ENCODE assay signal across 4 fruit fly cellular contexts in the genomic region with DNA sequence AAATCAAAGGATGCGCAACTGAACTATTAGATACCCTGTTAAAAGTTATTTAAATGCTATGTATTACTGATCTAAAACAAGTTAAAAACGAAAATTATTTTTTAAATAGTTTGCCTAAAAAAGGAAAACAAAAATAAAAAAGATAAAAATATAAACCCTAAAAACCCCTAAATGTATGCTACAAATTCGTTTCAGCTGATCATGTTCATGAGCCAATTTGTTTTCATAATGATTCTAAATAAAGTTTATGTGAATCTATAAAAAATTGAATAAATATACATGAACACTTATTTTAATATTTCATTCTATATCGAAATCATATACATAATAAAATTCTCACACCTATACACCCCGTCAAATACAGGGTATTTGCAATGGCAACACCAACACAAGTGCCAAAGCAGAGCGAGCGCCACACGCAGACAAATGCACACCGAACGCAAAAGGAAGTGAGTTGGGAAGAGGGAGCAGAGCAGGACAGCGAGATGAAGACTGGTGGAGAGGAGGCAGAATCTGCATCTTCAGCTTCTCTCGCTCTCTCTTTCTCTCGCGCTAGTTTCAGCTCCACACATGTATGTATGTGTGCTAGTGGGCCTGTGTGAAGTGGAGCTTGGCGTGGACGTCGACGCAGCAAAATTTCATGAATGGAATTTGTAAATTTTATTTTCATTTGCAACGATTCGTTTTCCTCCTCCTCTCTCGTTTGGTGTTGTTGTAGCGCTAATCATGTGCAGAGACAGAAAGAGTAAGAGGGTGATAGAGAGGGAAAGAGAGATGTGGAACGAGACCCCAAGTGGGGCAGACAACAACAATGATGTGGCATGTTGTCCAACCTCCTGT.
TF ChIP-seq lines count a peak whose summit lies in the region.

No protein-coding gene starts in this region.

TF ChIP-seq in whole organism, embryonic, 481 proteins besides CTCF, POLR2A, EP300 and RAD21 (continued from another document and continues in another):
- no peak for TF ChIP-seq Aef1 (GFP tag; IDR thresholded peaks at IDR 0.05; lab: Robert Waterston, UW)
- no peak for TF ChIP-seq Hr78 (GFP tag; optimal IDR thresholded peaks at IDR 0.05; lab: Kevin White, UChicago)
- TF ChIP-seq CG2875 (GFP tag; optimal IDR thresholded peaks at IDR 0.05; lab: Kevin White, UChicago), result peak; percentile 6
- TF ChIP-seq insv (GFP tag; optimal IDR thresholded peaks at IDR 0.05; lab: Kevin White, UChicago), result no peak
- TF ChIP-seq Oli (tag; optimal IDR thresholded peaks at IDR 0.05; lab: Kevin White, UChicago), result peak; percentile 44
- TF ChIP-seq CG30020 (tag; optimal IDR thresholded peaks at IDR 0.05; lab: Kevin White, UChicago), result no peak
- TF ChIP-seq cato (GFP tag; optimal IDR thresholded peaks at IDR 0.05; lab: Kevin White, UChicago; ENCODE audit: borderline replicate concordance), result no peak
- TF ChIP-seq zfh1 (GFP tag; IDR thresholded peaks at IDR 0.05; lab: Robert Waterston, UW), result 0 out of 3 replicates have a peak, but pooled peaks have one; percentile 38
- TF ChIP-seq Hsf (GFP tag; optimal IDR thresholded peaks at IDR 0.05; lab: Kevin White, UChicago), result no peak
- TF ChIP-seq pb (GFP tag; optimal IDR thresholded peaks at IDR 0.05; lab: Kevin White, UChicago), result no peak
- TF ChIP-seq NC2α (GFP tag; optimal IDR thresholded peaks at IDR 0.05; lab: Kevin White, UChicago), result no peak
- TF ChIP-seq CG17359 (tag; optimal IDR thresholded peaks at IDR 0.05; lab: Kevin White, UChicago), result peak; percentile 33
- no peak for TF ChIP-seq pros (GFP tag; optimal IDR thresholded peaks at IDR 0.05; lab: Kevin White, UChicago)
- TF ChIP-seq Ssrp (tag; optimal IDR thresholded peaks at IDR 0.05; lab: Kevin White, UChicago), result peak; percentile 43
- peak; percentile 51 for TF ChIP-seq Blimp-1 (GFP tag; optimal IDR thresholded peaks at IDR 0.05; lab: Kevin White, UChicago)
- peak; percentile 80 for TF ChIP-seq CG17361 (GFP tag; IDR thresholded peaks at IDR 0.05; lab: Robert Waterston, UW)
- TF ChIP-seq CG4730 (GFP tag; IDR thresholded peaks at IDR 0.05; lab: Robert Waterston, UW), result no peak
- peak; percentile 38 for TF ChIP-seq CG9437 (GFP tag; optimal IDR thresholded peaks at IDR 0.05; lab: Kevin White, UChicago)
- no peak for TF ChIP-seq BtbVII (GFP tag; optimal IDR thresholded peaks at IDR 0.05; lab: Kevin White, UChicago)
- TF ChIP-seq B-H2 (GFP tag; optimal IDR thresholded peaks at IDR 0.05; lab: Kevin White, UChicago), result no peak
- no peak for TF ChIP-seq CG2120 (GFP tag; optimal IDR thresholded peaks at IDR 0.05; lab: Kevin White, UChicago)
- TF ChIP-seq fd96Cb (tag; optimal IDR thresholded peaks at IDR 0.05; lab: Kevin White, UChicago), result peak; percentile 30
- TF ChIP-seq CG3065 (GFP tag; optimal IDR thresholded peaks at IDR 0.05; lab: Kevin White, UChicago), result no peak
- TF ChIP-seq CG10209 (GFP tag; optimal IDR thresholded peaks at IDR 0.05; lab: Kevin White, UChicago), result peak; percentile 26
- TF ChIP-seq CG1233 (GFP tag; optimal IDR thresholded peaks at IDR 0.05; lab: Kevin White, UChicago), result no peak
- TF ChIP-seq D19B (GFP tag; optimal IDR thresholded peaks at IDR 0.05; lab: Kevin White, UChicago), result peak; percentile 65
- TF ChIP-seq CG6254 (GFP tag; optimal IDR thresholded peaks at IDR 0.05; lab: Kevin White, UChicago), result peak; percentile 26
- peak; percentile 15 for TF ChIP-seq CG1602 (GFP tag; optimal IDR thresholded peaks at IDR 0.05; lab: Kevin White, UChicago)
- TF ChIP-seq Sox100B (GFP tag; optimal IDR thresholded peaks at IDR 0.05; lab: Kevin White, UChicago), result peak; percentile 58
- TF ChIP-seq CG3163 (GFP tag; optimal IDR thresholded peaks at IDR 0.05; lab: Kevin White, UChicago), result no peak

TF ChIP-seq in whole organism, prepupa, 60 proteins besides CTCF, POLR2A, EP300 and RAD21 (continued from another document and continues in another):
- TF ChIP-seq CG9139 (GFP tag; optimal IDR thresholded peaks at IDR 0.05; lab: Kevin White, UChicago) (peak; percentile 90), svp (GFP tag; lab: Kevin White, UChicago) (peak; percentile 90), esn (GFP tag; optimal IDR thresholded peaks at IDR 0.05; lab: Kevin White, UChicago) (peak; percentile 92), CG34406 (GFP tag; optimal IDR thresholded peaks at IDR 0.05; lab: Kevin White, UChicago) (peak; percentile 89), CG8319 (GFP tag; optimal IDR thresholded peaks at IDR 0.05; lab: Kevin White, UChicago) (peak; percentile 76), Hr4 (GFP tag; optimal IDR thresholded peaks at IDR 0.05; lab: Kevin White, UChicago) (peak; percentile 85), Ets96B (tag; optimal IDR thresholded peaks at IDR 0.05; lab: Kevin White, UChicago) (peak; percentile 95), Blimp-1 (GFP tag; optimal IDR thresholded peaks at IDR 0.05; lab: Kevin White, UChicago) (peak; percentile 39), ss (GFP tag; optimal IDR thresholded peaks at IDR 0.05; lab: Kevin White, UChicago) (peak; percentile 90 to 97), Eip75B (GFP tag; optimal IDR thresholded peaks at IDR 0.05; lab: Kevin White, UChicago) (peak; percentile 77), Sox15 (GFP tag; optimal IDR thresholded peaks at IDR 0.05; lab: Kevin White, UChicago) (peak; percentile 79), Eip93F (GFP tag; optimal IDR thresholded peaks at IDR 0.05; lab: Kevin White, UChicago) (peak; percentile 28), CG10669 (GFP tag; optimal IDR thresholded peaks at IDR 0.05; lab: Kevin White, UChicago) (peak; percentile 91), CG15336 (GFP tag; IDR thresholded peaks at IDR 0.05; lab: Robert Waterston, UW) (peak; percentile 82), CG3032 (tag; optimal IDR thresholded peaks at IDR 0.05; lab: Kevin White, UChicago) (peak; percentile 96), dac (GFP tag; optimal IDR thresholded peaks at IDR 0.05; lab: Kevin White, UChicago) (peak; percentile 18), CG8119 (GFP tag; IDR thresholded peaks at IDR 0.05; lab: Robert Waterston, UW) (peak; percentile 91), Hr38 (GFP tag; optimal IDR thresholded peaks at IDR 0.05; lab: Kevin White, UChicago) (no peak), CG31627 (GFP tag; optimal IDR thresholded peaks at IDR 0.05; lab: Kevin White, UChicago) (peak; percentile 65), Gug (GFP tag; IDR thresholded peaks at IDR 0.05; lab: Robert Waterston, UW) (peak; percentile 30), CG11762 (GFP tag; optimal IDR thresholded peaks at IDR 0.05; lab: Kevin White, UChicago; ENCODE audit: insufficient read depth) (peak; percentile 84), Sox14 (GFP tag; optimal IDR thresholded peaks at IDR 0.05; lab: Kevin White, UChicago) (peak; percentile 76), CG6792 (GFP tag; optimal IDR thresholded peaks at IDR 0.05; lab: Kevin White, UChicago) (peak; percentile 85), CG10631 (GFP tag; optimal IDR thresholded peaks at IDR 0.05; lab: Kevin White, UChicago) (peak; percentile 94), Met (GFP tag; optimal IDR thresholded peaks at IDR 0.05; lab: Kevin White, UChicago) (peak; percentile 81), CG1621 (tag; optimal IDR thresholded peaks at IDR 0.05; lab: Kevin White, UChicago) (peak; percentile 39), CG32006 (GFP tag; optimal IDR thresholded peaks at IDR 0.05; lab: Kevin White, UChicago) (peak; percentile 97), vri (GFP tag; optimal IDR thresholded peaks at IDR 0.05; lab: Kevin White, UChicago) (no peak), dsx (GFP tag; optimal IDR thresholded peaks at IDR 0.05; lab: Kevin White, UChicago; ENCODE audit: poor library complexity, severe bottlenecking) (peak; percentile 98), OdsH (GFP tag; optimal IDR thresholded peaks at IDR 0.05; lab: Kevin White, UChicago) (peak; percentile 90), CG11294 (GFP tag; IDR thresholded peaks at IDR 0.05; lab: Robert Waterston, UW) (peak; percentile 58; the same call in 1 of the 2 replicates)

TF ChIP-seq in whole organism, pupa, 21 proteins besides CTCF, POLR2A, EP300 and RAD21 (continued from another document):
- peak; percentile 32 for TF ChIP-seq CG13204 (GFP tag; optimal IDR thresholded peaks at IDR 0.05; lab: Kevin White, UChicago)

TF ChIP-seq in whole organism, wandering third instar larva, 38 proteins besides CTCF, POLR2A, EP300 and RAD21 (continued from another document):
- no peak for TF ChIP-seq Myc (optimal IDR thresholded peaks at IDR 0.05; lab: Kevin White, UChicago)
- TF ChIP-seq woc (GFP tag; optimal IDR thresholded peaks at IDR 0.05; lab: Kevin White, UChicago), result peak; percentile 60
- no peak for TF ChIP-seq Jra (GFP tag; optimal IDR thresholded peaks at IDR 0.05; lab: Kevin White, UChicago)
- TF ChIP-seq br (GFP tag; optimal IDR thresholded peaks at IDR 0.05; lab: Kevin White, UChicago), result peak; percentile 18
- TF ChIP-seq dmrt93B (GFP tag; optimal IDR thresholded peaks at IDR 0.05; lab: Kevin White, UChicago), result peak; percentile 78
- no peak for TF ChIP-seq Hr78 (GFP tag; optimal IDR thresholded peaks at IDR 0.05; lab: Kevin White, UChicago)
- TF ChIP-seq lola (GFP tag; optimal IDR thresholded peaks at IDR 0.05; lab: Kevin White, UChicago), result no peak
- no peak for TF ChIP-seq N (GFP tag; optimal IDR thresholded peaks at IDR 0.05; lab: Kevin White, UChicago)
- no peak for TF ChIP-seq jim (GFP tag; optimal IDR thresholded peaks at IDR 0.05; lab: Kevin White, UChicago)
- no peak for TF ChIP-seq Mio (GFP tag; optimal IDR thresholded peaks at IDR 0.05; lab: Kevin White, UChicago)
- peak in 1 of 2 experiments; percentile 79 for TF ChIP-seq foxo (GFP tag; optimal IDR thresholded peaks at IDR 0.05; lab: Kevin White, UChicago)
- TF ChIP-seq Abd-B (GFP tag; optimal IDR thresholded peaks at IDR 0.05; lab: Kevin White, UChicago), result no peak
- peak; percentile 11 for TF ChIP-seq Vsx2 (GFP tag; optimal IDR thresholded peaks at IDR 0.05; lab: Kevin White, UChicago; ENCODE audit: partially characterized antibody)
- peak; percentile 43 for TF ChIP-seq h (GFP tag; optimal IDR thresholded peaks at IDR 0.05; lab: Kevin White, UChicago)
- peak; percentile 16 for TF ChIP-seq ey (GFP tag; optimal IDR thresholded peaks at IDR 0.05; lab: Kevin White, UChicago)
- peak; percentile 86 for TF ChIP-seq HLH106 (tag; optimal IDR thresholded peaks at IDR 0.05; lab: Kevin White, UChicago)
- no peak for TF ChIP-seq Rel (GFP tag; optimal IDR thresholded peaks at IDR 0.05; lab: Kevin White, UChicago)
- TF ChIP-seq Rel (tag; optimal IDR thresholded peaks at IDR 0.05; lab: Kevin White, UChicago), result no peak
